Worm (Caenorhabditis elegans): Measurements from ENCODE around the gene sfxn-5.

The sfxn-5 gene

DNA sequence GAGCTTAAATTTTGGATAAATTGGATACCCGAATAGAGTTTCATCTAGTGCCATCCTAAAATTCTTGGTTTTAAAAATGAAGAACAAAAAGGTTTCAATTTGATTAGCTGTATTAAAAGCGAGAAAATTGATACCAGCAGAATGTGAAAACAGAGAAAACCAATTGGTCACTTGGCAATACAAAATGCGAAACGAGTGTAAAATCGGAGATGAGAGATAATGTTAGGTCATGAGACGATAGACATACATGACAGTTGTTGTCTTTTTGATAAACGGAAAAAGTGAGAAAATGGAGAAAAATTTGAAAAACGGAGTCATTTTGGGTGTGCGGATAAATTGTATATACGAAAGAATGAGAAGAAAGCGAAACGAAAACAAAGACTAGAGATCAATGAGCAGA, at the start of gene sfxn-5:
Gene sfxn-5 (minus strand): TSS at position 55 of the 400 bp plus-strand sequence.
- peak in 1 of 2 experiments; percentile 1 for TF ChIP-seq mdl-1 (tag; optimal IDR thresholded peaks at IDR 0.05)
- peak; percentile 68 for TF ChIP-seq nhr-71 (tag; optimal IDR thresholded peaks at IDR 0.05)
- peak; percentile 82 for TF ChIP-seq lin-14 (GFP tag; optimal IDR thresholded peaks at IDR 0.05)
- peak in 1 of 2 experiments; percentile 33 for TF ChIP-seq lin-35 (GFP tag; optimal IDR thresholded peaks at IDR 0.05)
- no peak for TF ChIP-seq ceh-82 (tag; optimal IDR thresholded peaks at IDR 0.05)
- TF ChIP-seq pag-3 (tag; optimal IDR thresholded peaks at IDR 0.05; ENCODE audit: borderline replicate concordance, insufficient read depth) = peak; percentile 34
- TF ChIP-seq swsn-7 (tag; optimal IDR thresholded peaks at IDR 0.05) = no peak
- peak; percentile 45 for TF ChIP-seq rnt-1 (tag; optimal IDR thresholded peaks at IDR 0.05)
- no peak for TF ChIP-seq snpc-4 (tag; optimal IDR thresholded peaks at IDR 0.05)
- no peak for TF ChIP-seq ceh-88 (GFP tag; IDR thresholded peaks at IDR 0.05)
- no peak for TF ChIP-seq sox-4 (tag; optimal IDR thresholded peaks at IDR 0.05)
- no peak for TF ChIP-seq C04F5.9 (tag; optimal IDR thresholded peaks at IDR 0.05)
- no peak for TF ChIP-seq F16B12.6 (tag; optimal IDR thresholded peaks at IDR 0.05)
- TF ChIP-seq nhr-20 (tag; optimal IDR thresholded peaks at IDR 0.05) = peak; percentile 20
- peak; percentile 90 for TF ChIP-seq blmp-1 (tag; optimal IDR thresholded peaks at IDR 0.05)
- peak; percentile 59 for TF ChIP-seq snu-23 (GFP tag; optimal IDR thresholded peaks at IDR 0.05)
- TF ChIP-seq dpl-1 (GFP tag; optimal IDR thresholded peaks at IDR 0.05) = peak in 2 of 3 experiments; percentile 5 to 32
- TF ChIP-seq unc-130 (tag; optimal IDR thresholded peaks at IDR 0.05) = peak; percentile 23
- peak in 1 of 2 experiments; percentile 25 for TF ChIP-seq efl-1 (optimal IDR thresholded peaks at IDR 0.05)
- peak in 1 of 2 experiments; percentile 1 for TF ChIP-seq efl-1 (GFP tag; optimal IDR thresholded peaks at IDR 0.05 in 1 of 2)
- no peak for TF ChIP-seq C34B4.2 (tag; optimal IDR thresholded peaks at IDR 0.05)
- TF ChIP-seq nhr-47 (tag; optimal IDR thresholded peaks at IDR 0.05) = no peak
- no peak for TF ChIP-seq nhr-76 (tag; optimal IDR thresholded peaks at IDR 0.05)
- TF ChIP-seq nhr-85 (tag) = peak; percentile 54
- TF ChIP-seq ztf-11 (tag; optimal IDR thresholded peaks at IDR 0.05) = no peak
- no peak for TF ChIP-seq unc-98 (GFP tag; IDR thresholded peaks at IDR 0.05)
- no peak for TF ChIP-seq C16A3.4 (tag; optimal IDR thresholded peaks at IDR 0.05)
- TF ChIP-seq mep-1 (tag; optimal IDR thresholded peaks at IDR 0.05) = peak; percentile 73
- TF ChIP-seq fos-1 (tag; optimal IDR thresholded peaks at IDR 0.05) = peak; percentile 11
- TF ChIP-seq fkh-8 (tag; optimal IDR thresholded peaks at IDR 0.05) = no peak
- TF ChIP-seq irx-1 (tag; optimal IDR thresholded peaks at IDR 0.05) = no peak
- peak; percentile 2 to 63 for TF ChIP-seq lsy-2 (tag; optimal IDR thresholded peaks at IDR 0.05)
- no peak for TF ChIP-seq mab-9 (GFP tag; IDR thresholded peaks at IDR 0.05)
- peak; percentile 12 for TF ChIP-seq nhr-19 (GFP tag; conservative IDR thresholded peaks at IDR 0.05)

DNA sequence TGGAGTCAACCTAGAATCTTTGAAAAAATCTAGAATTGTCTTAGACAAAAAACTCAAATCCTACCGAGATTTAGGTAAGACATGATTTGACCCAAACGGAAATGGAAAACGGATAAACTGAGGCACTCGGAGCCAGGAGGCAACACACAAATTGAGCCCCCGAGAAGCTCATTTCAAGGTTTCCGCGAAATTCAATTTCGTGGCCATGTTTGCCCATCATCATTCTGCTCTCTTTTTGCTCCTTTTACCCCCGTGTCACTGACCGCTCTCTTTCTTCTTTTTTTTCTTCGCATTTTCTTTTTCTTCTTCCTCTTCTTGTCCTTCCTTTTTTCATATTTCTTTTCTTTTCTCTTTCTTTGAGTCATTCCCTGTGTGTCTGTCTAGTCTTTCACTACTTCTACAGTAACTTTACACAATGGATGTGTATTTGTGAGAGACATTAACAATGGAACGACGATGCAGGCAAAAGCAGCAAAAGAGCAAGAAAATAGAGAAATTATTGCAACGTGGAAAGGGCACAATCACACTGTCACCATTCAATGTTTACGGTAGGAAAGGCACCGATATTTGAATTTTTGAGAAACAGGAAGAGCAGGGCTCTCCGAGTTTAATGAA, 48.0 kb upstream of the sfxn-5 start:
- TF ChIP-seq ces-1 (GFP tag; optimal IDR thresholded peaks at IDR 0.05) (peak; percentile 11), ama-1 (optimal IDR thresholded peaks at IDR 0.05) (no peak), hlh-4 (tag; optimal IDR thresholded peaks at IDR 0.05) (no peak), fkh-10 (GFP tag; optimal IDR thresholded peaks at IDR 0.05) (peak; percentile 44), nhr-20 (tag; optimal IDR thresholded peaks at IDR 0.05) (no peak)

DNA sequence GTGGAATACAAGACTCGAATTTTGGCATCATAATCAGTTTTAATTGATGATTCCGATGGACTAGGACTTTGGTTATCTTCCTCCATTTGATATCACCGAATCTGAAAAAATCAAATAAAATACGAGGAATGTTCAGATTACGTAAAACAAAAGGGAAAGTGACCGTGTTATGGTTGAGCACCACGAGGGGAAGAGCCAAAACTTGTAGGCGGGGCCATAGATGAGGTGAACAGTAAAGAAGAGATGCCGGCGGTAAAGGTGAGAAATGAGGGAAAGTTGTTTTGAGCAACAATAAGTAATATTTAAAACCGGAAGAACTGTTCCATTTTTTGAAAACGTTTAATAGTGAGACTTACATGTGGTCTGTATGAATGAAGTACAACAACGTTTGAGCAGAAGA, 45.1 kb upstream of the sfxn-5 start, which contains the start of gene F10B5.3:
Gene F10B5.3 (minus strand): TSS at position 101 of the 400 bp plus-strand sequence.
- TF ChIP-seq tlp-1 (tag; optimal IDR thresholded peaks at IDR 0.05) = no peak
- no peak for TF ChIP-seq nhr-71 (tag; optimal IDR thresholded peaks at IDR 0.05)
- no peak for TF ChIP-seq snpc-4 (tag; optimal IDR thresholded peaks at IDR 0.05)
- no peak for TF ChIP-seq nhr-28 (tag; optimal IDR thresholded peaks at IDR 0.05)
- TF ChIP-seq aly-2 (tag; optimal IDR thresholded peaks at IDR 0.05) = no peak
- no peak for TF ChIP-seq ets-5 (GFP tag; IDR thresholded peaks at IDR 0.05)
- no peak for TF ChIP-seq ceh-88 (GFP tag; IDR thresholded peaks at IDR 0.05)
- no peak for TF ChIP-seq efl-3 (GFP tag; optimal IDR thresholded peaks at IDR 0.05)
- no peak for TF ChIP-seq nhr-85 (tag)
- no peak for TF ChIP-seq tbx-2 (tag; optimal IDR thresholded peaks at IDR 0.05)
- TF ChIP-seq unc-86 (tag; optimal IDR thresholded peaks at IDR 0.05) = no peak
- TF ChIP-seq lin-14 (GFP tag; optimal IDR thresholded peaks at IDR 0.05) = no peak
- TF ChIP-seq zip-4 (GFP tag; optimal IDR thresholded peaks at IDR 0.05) = no peak
- TF ChIP-seq elt-3 (tag; optimal IDR thresholded peaks at IDR 0.05) = no peak
- TF ChIP-seq ces-1 (GFP tag; optimal IDR thresholded peaks at IDR 0.05) = no peak
- TF ChIP-seq mab-9 (GFP tag; IDR thresholded peaks at IDR 0.05) = no peak
- no peak for TF ChIP-seq mef-2 (tag; optimal IDR thresholded peaks at IDR 0.05)
- TF ChIP-seq skn-1 (tag; optimal IDR thresholded peaks at IDR 0.05) = no peak
- no peak for TF ChIP-seq sptf-1 (tag; optimal IDR thresholded peaks at IDR 0.05)
- no peak for TF ChIP-seq lir-3 (tag; optimal IDR thresholded peaks at IDR 0.05; ENCODE audit: poor library complexity)

All from whole organism, L1 larva.